Fruit fly (Drosophila melanogaster) S2 (cell line): ENCODE measurements around the gene CG18754.

ENCODE experiments used
- CG8478 ChIP-seq: fragments of >200 bp; optimal IDR thresholded peaks from 2 replicates; lab custom pipeline; 2018
- CTCF ChIP-seq, 2 experiments: fragments of >200 bp; optimal IDR thresholded peaks; 2 replicates each; lab custom pipeline; 2018

DNA sequence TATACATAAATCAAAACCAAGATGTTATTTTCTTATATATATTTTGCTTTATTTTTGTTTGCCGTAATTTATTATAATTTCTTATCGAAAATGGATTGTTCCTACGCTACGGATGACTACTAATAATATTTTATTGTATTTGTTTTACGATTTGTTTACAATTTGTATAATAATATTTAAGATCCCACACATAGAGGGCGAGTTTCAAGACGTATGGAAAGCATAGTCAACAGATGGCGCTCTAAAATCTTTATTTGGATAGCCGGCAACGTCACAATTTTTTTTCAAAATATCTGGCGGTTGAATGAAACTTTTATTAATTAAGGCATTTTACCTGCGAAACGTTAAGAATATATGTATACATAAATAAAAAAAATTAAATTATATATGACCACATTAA lies 38.1 kb downstream of the CG18754 start:
- TF ChIP-seq CTCF (optimal IDR thresholded peaks at IDR 0.05; lab: Kevin White, UChicago) (peak; percentile 54 to 90), CG8478 (no peak)
